Fruit fly (Drosophila melanogaster): ENCODE results near the gene CG7488.

The CG7488 gene

dm6 chr3R:13018284-13018900, 23.0 kb downstream of the CG7488 start (continued):
- TF ChIP-seq CoRest (tag; optimal IDR thresholded peaks at IDR 0.05) (no peak), CG12391 (tag; optimal IDR thresholded peaks at IDR 0.05) (no peak), CG9876 (GFP tag; optimal IDR thresholded peaks at IDR 0.05) (no peak), CG10565 (GFP tag; optimal IDR thresholded peaks at IDR 0.05) (no peak), CG9932 (GFP tag; IDR thresholded peaks at IDR 0.05) (no peak), CG32772 (GFP tag; IDR thresholded peaks at IDR 0.05) (no peak), disco-r (GFP tag; optimal IDR thresholded peaks at IDR 0.05) (no peak), Nf-YB (GFP tag; optimal IDR thresholded peaks at IDR 0.05) (no peak), CG7987 (GFP tag; optimal IDR thresholded peaks at IDR 0.05) (peak; percentile 20), CG33557 (GFP tag; optimal IDR thresholded peaks at IDR 0.05) (no peak), CG9727 (GFP tag; optimal IDR thresholded peaks at IDR 0.05) (no peak), TFAM (GFP tag; optimal IDR thresholded peaks at IDR 0.05) (no peak), CG6175 (GFP tag; IDR thresholded peaks at IDR 0.05) (peak; percentile 67; the same call in 2 of the 3 replicates), Med (GFP tag) (peak; percentile 11), CG15269 (tag; optimal IDR thresholded peaks at IDR 0.05) (no peak), unpg (GFP tag; optimal IDR thresholded peaks at IDR 0.05) (no peak), pros (GFP tag; optimal IDR thresholded peaks at IDR 0.05) (peak; percentile 40), CG6254 (GFP tag; optimal IDR thresholded peaks at IDR 0.05) (peak; percentile 42), NC2α (GFP tag; optimal IDR thresholded peaks at IDR 0.05) (no peak), fd64A (GFP tag; optimal IDR thresholded peaks at IDR 0.05) (no peak), Atf3 (GFP tag; optimal IDR thresholded peaks at IDR 0.05) (no peak), CG9817 (tag; optimal IDR thresholded peaks at IDR 0.05) (no peak), Gsc (GFP tag; IDR thresholded peaks at IDR 0.05) (no peak), BtbVII (GFP tag; optimal IDR thresholded peaks at IDR 0.05) (no peak), Gug (GFP tag; IDR thresholded peaks at IDR 0.05) (no peak), CG4282 (GFP tag; optimal IDR thresholded peaks at IDR 0.05) (no peak), CG15479 (GFP tag; optimal IDR thresholded peaks at IDR 0.05) (peak; percentile 35), dati (GFP tag; IDR thresholded peaks at IDR 0.05) (no peak), sd (tag; optimal IDR thresholded peaks at IDR 0.05) (no peak), Fer2 (tag; optimal IDR thresholded peaks at IDR 0.05) (no peak), hkb (optimal IDR thresholded peaks at IDR 0.05) (no peak), hkb (GFP tag; IDR thresholded peaks at IDR 0.05) (0 out of 2 replicates have a peak, but pooled peaks have one; percentile 24), CG2116 (GFP tag; optimal IDR thresholded peaks at IDR 0.05) (no peak), ranshi (GFP tag; IDR thresholded peaks at IDR 0.05) (no peak), CG18262 (tag; optimal IDR thresholded peaks at IDR 0.05) (no peak), fd102C (GFP tag; optimal IDR thresholded peaks at IDR 0.05) (no peak), Ssrp (tag; optimal IDR thresholded peaks at IDR 0.05) (no peak), D (optimal IDR thresholded peaks at IDR 0.05) (no peak), D (GFP tag; optimal IDR thresholded peaks at IDR 0.05) (no peak), CG18011 (GFP tag; optimal IDR thresholded peaks at IDR 0.05) (no peak), Neu2 (GFP tag; optimal IDR thresholded peaks at IDR 0.05; ENCODE audit: borderline replicate concordance) (no peak), CG11093 (GFP tag; IDR thresholded peaks at IDR 0.05) (no peak), nerfin-1 (tag; optimal IDR thresholded peaks at IDR 0.05) (no peak), klu (GFP tag; IDR thresholded peaks at IDR 0.05) (no peak), mirr (GFP tag; optimal IDR thresholded peaks at IDR 0.05) (peak; percentile 86), CG3995 (GFP tag; optimal IDR thresholded peaks at IDR 0.05) (no peak), Kr (GFP tag; optimal IDR thresholded peaks at IDR 0.05) (no peak), en (GFP tag; optimal IDR thresholded peaks at IDR 0.05) (no peak), repo (GFP tag; optimal IDR thresholded peaks at IDR 0.05) (no peak), CG31388 (GFP tag; optimal IDR thresholded peaks at IDR 0.05) (no peak), hb (GFP tag; IDR thresholded peaks at IDR 0.05; ENCODE audit: partially characterized antibody) (no peak)

Data from whole organism, embryonic.